Worm (Caenorhabditis elegans) whole organism, mixed stage, embryonic: ENCODE data around the gene F23D12.4.

Source experiments
- ceh-83 ChIP-seq: fragments of 200-800 bp; sonication (Bioruptor generic); optimal IDR thresholded peaks from 2 replicates; lab custom pipeline; 2018; ENCODE audit warnings: mild to moderate bottlenecking, missing genetic modification characterization, missing compliant biosample characterization
- lin-13 ChIP-seq: fragments of 150-350 bp; optimal IDR thresholded peaks from 2 replicates; lab custom pipeline; 2014; ENCODE audit warnings: missing biosample characterization, missing genetic modification characterization
- nhr-76 ChIP-seq: sonication (generic microtip); optimal IDR thresholded peaks from 2 replicates; lab custom pipeline; 2017; ENCODE audit warnings: missing biosample characterization, missing genetic modification characterization
- pha-4 ChIP-seq: fragments of 150-350 bp; optimal IDR thresholded peaks from 2 replicates; lab custom pipeline; 2018; ENCODE audit warnings: missing biosample characterization, missing genetic modification reagents, missing genetic modification characterization
- snpc-4 ChIP-seq: fragments of 150-350 bp; optimal IDR thresholded peaks from 2 replicates; lab custom pipeline; 2014; ENCODE audit warnings: missing biosample characterization, missing genetic modification characterization
- unc-39 ChIP-seq: fragments of 150-350 bp; optimal IDR thresholded peaks from 2 replicates; lab custom pipeline; 2014; ENCODE audit warnings: missing biosample characterization, missing genetic modification characterization
- unc-62 ChIP-seq: fragments of 150-350 bp; optimal IDR thresholded peaks from 2 replicates; lab custom pipeline; 2014; ENCODE audit warnings: missing biosample characterization, missing genetic modification reagents, missing genetic modification characterization

ce11 chrX:14405817-14406216 is 39.0 kb upstream of the F23D12.4 start, which contains the start of gene frpr-17:
- TF ChIP-seq unc-62 (GFP tag; lab: Kevin White, UChicago) (no peak), nhr-76 (tag; lab: Kevin White, UChicago) (no peak), ceh-83 (GFP tag; lab: Kevin White, UChicago) (no peak), lin-13 (tag; lab: Kevin White, UChicago) (no peak), unc-39 (tag; lab: Kevin White, UChicago) (no peak), snpc-4 (tag; lab: Kevin White, UChicago) (no peak), pha-4 (no peak)
